Worm (Caenorhabditis elegans) whole organism, L4/young adult: ENCODE results near the gene crn-2.
A peak's percentile ranks its signal among the peaks of the same experiment; 100 is the strongest.

Experiments used
- W03F9.2 ChIP-seq: fragments of 150-350 bp; optimal IDR thresholded peaks from 2 replicates; lab custom pipeline; 2014; ENCODE audit warnings: missing biosample characterization, missing genetic modification characterization
- dao-5 ChIP-seq: sonication (generic microtip); optimal IDR thresholded peaks from 2 replicates; lab custom pipeline; 2016; ENCODE audit warnings: missing genotype, missing genetic modification characterization, moderate library complexity, missing compliant biosample characterization
- him-1 ChIP-seq: sonication (generic microtip); optimal IDR thresholded peaks from 2 replicates; lab custom pipeline; 2016; ENCODE audit warnings: missing genotype, missing genetic modification reagents, missing genetic modification characterization, missing compliant biosample characterization

crn-2 gene

ce11 chrV:5584833-5585232, 9.6 kb upstream of the crn-2 start, which contains the start of gene CD4.11:
Gene CD4.11 (plus strand): TSS chrV:5585133.
- TF ChIP-seq dao-5 (tag; lab: Kevin White, UChicago) (no peak), W03F9.2 (tag; lab: Kevin White, UChicago) (no peak), him-1 (tag; lab: Kevin White, UChicago) (no peak)

- TF ChIP-seq dao-5 (tag; lab: Kevin White, UChicago): no peak
Measured at ce11 chrV:5587042-5587441, 7.4 kb upstream of the crn-2 start.

- no peak for TF ChIP-seq W03F9.2 (tag; lab: Kevin White, UChicago)
- TF ChIP-seq him-1 (tag; lab: Kevin White, UChicago): no peak
- no peak for TF ChIP-seq dao-5 (tag; lab: Kevin White, UChicago)
Measured at ce11 chrV:5587955-5588354, 6.5 kb upstream of the crn-2 start.

ce11 chrV:5591887-5592286, 2.5 kb upstream of the crn-2 start:
- TF ChIP-seq him-1 (tag; lab: Kevin White, UChicago) (no peak), dao-5 (tag; lab: Kevin White, UChicago) (no peak), W03F9.2 (tag; lab: Kevin White, UChicago) (no peak)

- TF ChIP-seq W03F9.2 (tag; lab: Kevin White, UChicago): peak; percentile 31
- no peak for TF ChIP-seq him-1 (tag; lab: Kevin White, UChicago)
Measured at ce11 chrV:5592323-5592722, 2.1 kb upstream of the crn-2 start, which contains the start of gene vps-37. Gene vps-37 (plus strand): TSS chrV:5592700.

- no peak for TF ChIP-seq him-1 (tag; lab: Kevin White, UChicago)
- TF ChIP-seq dao-5 (tag; lab: Kevin White, UChicago): no peak
- no peak for TF ChIP-seq W03F9.2 (tag; lab: Kevin White, UChicago)
Measured at ce11 chrV:5593406-5593805, 1.0 kb upstream of the crn-2 start, which contains the start of gene mrpl-48. Gene mrpl-48 (plus strand): TSS chrV:5593706.

ce11 chrV:5596391-5597030, 2.1 kb downstream of the crn-2 start, which contains the start of gene zhit-1:
Gene zhit-1 (minus strand): TSS chrV:5596551.
- peak; percentile 1 for TF ChIP-seq W03F9.2 (tag; lab: Kevin White, UChicago)
- TF ChIP-seq him-1 (tag; lab: Kevin White, UChicago): no peak
- no peak for TF ChIP-seq dao-5 (tag; lab: Kevin White, UChicago)

ce11 chrV:5601263-5601662, 6.8 kb downstream of the crn-2 start, which contains the start of gene CD4.8:
Gene CD4.8 (minus strand): TSS chrV:5601363.
- TF ChIP-seq W03F9.2 (tag; lab: Kevin White, UChicago) (no peak), him-1 (tag; lab: Kevin White, UChicago) (no peak), dao-5 (tag; lab: Kevin White, UChicago) (no peak)

- TF ChIP-seq dao-5 (tag; lab: Kevin White, UChicago): no peak
- TF ChIP-seq W03F9.2 (tag; lab: Kevin White, UChicago): no peak
- no peak for TF ChIP-seq him-1 (tag; lab: Kevin White, UChicago)
Measured at ce11 chrV:5606255-5606654, 11.8 kb downstream of the crn-2 start, which contains the start of gene CD4.1. Gene CD4.1 (plus strand): TSS chrV:5606555.

ce11 chrV:5610186-5610585, 15.8 kb downstream of the crn-2 start:
- TF ChIP-seq W03F9.2 (tag; lab: Kevin White, UChicago): no peak
- TF ChIP-seq dao-5 (tag; lab: Kevin White, UChicago): no peak
- TF ChIP-seq him-1 (tag; lab: Kevin White, UChicago): no peak

ce11 chrV:5613109-5613508, 18.7 kb downstream of the crn-2 start, which contains the start of gene lrpc-1:
Gene lrpc-1 (minus strand): TSS chrV:5613209.
- TF ChIP-seq W03F9.2 (tag; lab: Kevin White, UChicago) (no peak), dao-5 (tag; lab: Kevin White, UChicago) (no peak), him-1 (tag; lab: Kevin White, UChicago) (no peak)

ce11 chrV:5614724-5615123, 20.3 kb downstream of the crn-2 start, which contains the start of gene M03E7.3:
Gene M03E7.3 (plus strand): TSS chrV:5615024.
- TF ChIP-seq dao-5 (tag; lab: Kevin White, UChicago) (no peak), W03F9.2 (tag; lab: Kevin White, UChicago) (no peak), him-1 (tag; lab: Kevin White, UChicago) (no peak)

- TF ChIP-seq dao-5 (tag; lab: Kevin White, UChicago): no peak
- no peak for TF ChIP-seq him-1 (tag; lab: Kevin White, UChicago)
- TF ChIP-seq W03F9.2 (tag; lab: Kevin White, UChicago): no peak
Measured at ce11 chrV:5617301-5617700, 22.9 kb downstream of the crn-2 start, which contains the start of gene M03E7.2. Gene M03E7.2 (plus strand): TSS chrV:5617601.

- TF ChIP-seq him-1 (tag; lab: Kevin White, UChicago) (no peak), dao-5 (tag; lab: Kevin White, UChicago) (no peak), W03F9.2 (tag; lab: Kevin White, UChicago) (no peak)
Measured at ce11 chrV:5619372-5619771, 25.0 kb downstream of the crn-2 start.
